Worm (Caenorhabditis elegans): ENCODE measurements around the gene C25E10.11.

C25E10.11 gene

DNA sequence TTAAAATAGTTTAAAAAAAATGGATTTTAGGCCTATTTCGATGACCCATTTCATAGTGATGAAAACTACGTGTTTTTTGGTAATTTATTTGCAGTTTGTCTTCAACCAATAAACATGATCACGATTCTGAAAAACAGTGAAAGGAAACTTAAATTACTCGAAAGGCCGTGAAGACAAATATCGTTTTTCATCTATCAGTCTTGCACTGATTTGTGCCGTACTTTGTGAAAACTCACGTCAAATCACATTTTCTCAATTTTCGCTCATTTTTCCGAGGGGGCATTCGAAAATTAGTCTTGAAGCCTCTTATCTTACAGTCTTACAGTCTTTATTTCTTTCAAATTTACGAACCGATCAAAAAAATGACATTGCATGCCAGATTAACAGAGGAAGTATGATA lies at the start of gene C25E10.11:
C25E10.11 (minus strand) TSS at position 101 of the 400 bp plus-strand sequence.
- TF ChIP-seq daf-12 (tag; optimal IDR thresholded peaks at IDR 0.05) = no peak
- no peak for TF ChIP-seq unc-62 (GFP tag; optimal IDR thresholded peaks at IDR 0.05)
- no peak for TF ChIP-seq nhr-23 (tag; optimal IDR thresholded peaks at IDR 0.05)
- TF ChIP-seq nhr-67 (tag; optimal IDR thresholded peaks at IDR 0.05) = no peak
- TF ChIP-seq ZK546.5 (tag; optimal IDR thresholded peaks at IDR 0.05) = no peak
- TF ChIP-seq nfya-1 (tag; optimal IDR thresholded peaks at IDR 0.05; ENCODE audit: insufficient read depth) = no peak
- TF ChIP-seq zag-1 (tag; optimal IDR thresholded peaks at IDR 0.05) = no peak
- TF ChIP-seq hmg-11 (tag; optimal IDR thresholded peaks at IDR 0.05) = no peak
- TF ChIP-seq mml-1 (tag; optimal IDR thresholded peaks at IDR 0.05) = no peak
- no peak for TF ChIP-seq nhr-76 (tag; optimal IDR thresholded peaks at IDR 0.05)
- no peak for TF ChIP-seq elt-1 (tag; optimal IDR thresholded peaks at IDR 0.05)
- no peak for TF ChIP-seq sea-2 (GFP tag; optimal IDR thresholded peaks at IDR 0.05)
- no peak for TF ChIP-seq ceh-82 (tag; optimal IDR thresholded peaks at IDR 0.05)
- no peak for TF ChIP-seq elt-2 (tag; optimal IDR thresholded peaks at IDR 0.05)
- no peak for TF ChIP-seq ztf-11 (tag; optimal IDR thresholded peaks at IDR 0.05)
- TF ChIP-seq nhr-237 (tag; optimal IDR thresholded peaks at IDR 0.05) = no peak
- no peak for TF ChIP-seq pqm-1 (tag; optimal IDR thresholded peaks at IDR 0.05)

DNA sequence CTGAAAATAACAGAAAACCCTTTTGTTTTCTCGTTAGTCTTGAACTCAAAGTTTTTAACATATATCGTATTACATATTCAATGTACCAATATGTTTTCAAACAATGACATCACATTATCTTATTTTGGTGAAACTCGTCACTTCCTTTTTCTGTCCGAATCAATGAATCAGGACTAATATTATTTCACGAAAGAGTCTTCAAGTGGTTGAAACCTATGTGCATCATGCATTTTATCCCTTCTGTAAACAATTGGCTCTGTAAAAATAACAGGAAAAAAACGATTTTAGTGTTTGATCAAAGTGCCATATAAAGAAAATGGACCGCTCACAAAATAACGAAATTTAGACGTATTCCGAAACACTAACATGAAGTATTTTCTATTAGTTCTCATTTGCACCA lies 49.7 kb upstream of the C25E10.11 start, which contains the start of gene F21C10.18:
F21C10.18 (plus strand) TSS at position 301 of the 400 bp plus-strand sequence.
- TF ChIP-seq fkh-2 (tag; optimal IDR thresholded peaks at IDR 0.05) (no peak), ceh-28 (tag; optimal IDR thresholded peaks at IDR 0.05) (no peak), nhr-76 (tag; optimal IDR thresholded peaks at IDR 0.05) (no peak), ztf-11 (tag; optimal IDR thresholded peaks at IDR 0.05) (no peak), zag-1 (tag; optimal IDR thresholded peaks at IDR 0.05) (no peak), R02D3.7 (tag; optimal IDR thresholded peaks at IDR 0.05) (no peak), egl-27 (tag; optimal IDR thresholded peaks at IDR 0.05) (no peak), nhr-11 (tag; optimal IDR thresholded peaks at IDR 0.05) (no peak), nhr-25 (tag; optimal IDR thresholded peaks at IDR 0.05) (no peak), sea-2 (GFP tag; optimal IDR thresholded peaks at IDR 0.05) (no peak), pha-4 (tag; optimal IDR thresholded peaks at IDR 0.05) (no peak), ama-1 (optimal IDR thresholded peaks at IDR 0.05) (no peak), fos-1 (tag; optimal IDR thresholded peaks at IDR 0.05) (no peak), ceh-9 (tag; optimal IDR thresholded peaks at IDR 0.05) (no peak), nhr-77 (tag; optimal IDR thresholded peaks at IDR 0.05) (no peak), daf-12 (tag; optimal IDR thresholded peaks at IDR 0.05) (no peak), skn-1 (tag; optimal IDR thresholded peaks at IDR 0.05) (no peak), pqm-1 (tag; optimal IDR thresholded peaks at IDR 0.05) (no peak), nhr-237 (tag; optimal IDR thresholded peaks at IDR 0.05) (no peak), unc-39 (tag; optimal IDR thresholded peaks at IDR 0.05) (no peak)

DNA sequence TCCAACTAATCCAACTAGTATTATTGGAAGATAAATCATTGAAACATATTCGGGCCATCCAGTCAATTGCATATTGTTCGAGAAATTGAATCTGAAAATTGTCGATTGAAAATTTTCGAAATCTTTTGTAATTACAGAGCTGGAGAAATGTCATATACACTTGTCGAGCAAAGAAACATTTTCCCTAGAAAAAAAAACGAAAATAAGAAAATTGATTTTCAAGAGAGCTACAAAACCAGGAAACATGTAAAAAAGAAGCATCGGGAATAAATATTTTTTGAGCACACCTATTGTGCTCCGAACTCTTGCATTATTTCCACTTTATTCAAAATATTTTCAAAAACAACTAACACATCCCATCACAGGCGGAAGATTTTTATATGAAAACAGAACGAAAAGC lies 42.5 kb upstream of the C25E10.11 start, which contains the start of gene frpr-6:
frpr-6 (minus strand) TSS at position 101 of the 400 bp plus-strand sequence.
- TF ChIP-seq pha-4 (tag; optimal IDR thresholded peaks at IDR 0.05) (no peak), nfya-1 (tag; optimal IDR thresholded peaks at IDR 0.05; ENCODE audit: insufficient read depth) (no peak), egl-5 (tag; optimal IDR thresholded peaks at IDR 0.05) (no peak), nhr-237 (tag; optimal IDR thresholded peaks at IDR 0.05) (no peak), ceh-28 (tag; optimal IDR thresholded peaks at IDR 0.05) (no peak), fkh-2 (tag; optimal IDR thresholded peaks at IDR 0.05) (no peak), ceh-9 (tag; optimal IDR thresholded peaks at IDR 0.05) (no peak), ceh-16 (tag; optimal IDR thresholded peaks at IDR 0.05) (no peak), snpc-4 (tag; optimal IDR thresholded peaks at IDR 0.05) (no peak), ZK546.5 (tag; optimal IDR thresholded peaks at IDR 0.05) (no peak), nhr-76 (tag; optimal IDR thresholded peaks at IDR 0.05) (no peak), daf-12 (tag; optimal IDR thresholded peaks at IDR 0.05) (no peak)

DNA sequence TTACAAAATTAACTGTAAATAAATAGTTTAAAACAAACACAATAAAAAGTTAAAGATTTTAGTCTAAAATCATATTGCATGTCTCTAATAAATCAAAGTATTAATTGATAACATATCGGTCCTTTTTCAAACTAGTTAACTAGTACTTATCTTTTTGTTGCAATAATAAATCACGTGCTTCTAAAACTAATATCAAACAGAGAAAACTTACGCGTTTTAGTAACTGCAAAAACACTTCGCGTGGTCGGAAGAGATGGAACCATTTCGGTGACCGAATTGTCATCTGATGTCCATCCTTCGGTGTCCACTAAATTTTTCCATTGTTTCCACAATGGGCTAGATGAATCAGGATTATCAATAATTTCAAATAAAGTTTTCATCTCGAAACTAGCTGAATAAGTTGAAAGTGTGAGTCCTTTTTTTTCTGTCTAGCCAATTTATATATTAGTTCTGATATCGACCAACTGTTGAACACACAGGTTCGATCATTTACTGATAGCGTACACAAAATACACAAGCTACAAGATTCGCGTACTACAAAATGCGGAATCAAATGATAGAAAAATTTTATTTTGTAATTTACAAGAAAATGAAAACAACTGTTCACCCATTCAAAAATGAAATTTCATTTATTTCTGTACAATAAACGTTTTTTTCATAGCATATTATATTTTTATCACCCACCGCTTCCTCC lies 39.9 kb upstream of the C25E10.11 start, which contains the start of gene F21C10.9:
F21C10.9 (minus strand) TSS at position 417 of the 694 bp plus-strand sequence.
- TF ChIP-seq nhr-67 (tag; optimal IDR thresholded peaks at IDR 0.05) = no peak
- TF ChIP-seq elt-2 (tag; optimal IDR thresholded peaks at IDR 0.05) = peak; percentile 25
- TF ChIP-seq nhr-77 (tag; optimal IDR thresholded peaks at IDR 0.05) = no peak
- TF ChIP-seq elt-1 (tag; optimal IDR thresholded peaks at IDR 0.05) = no peak
- peak; percentile 12 for TF ChIP-seq pha-4 (tag; optimal IDR thresholded peaks at IDR 0.05)
- no peak for TF ChIP-seq nhr-11 (tag; optimal IDR thresholded peaks at IDR 0.05)
- TF ChIP-seq eor-1 (tag; optimal IDR thresholded peaks at IDR 0.05) = no peak
